Fruit fly (Drosophila melanogaster): ENCODE measurements around the gene Alp11.

The Alp11 gene

dm6 chrX:15579579-15579978, 8.0 kb upstream of the Alp11 start (continued):
- TF ChIP-seq Hr39 (optimal IDR thresholded peaks at IDR 0.05): no peak
- peak; percentile 88 for TF ChIP-seq Dek (tag; optimal IDR thresholded peaks at IDR 0.05)
- TF ChIP-seq CG3847 (GFP tag; IDR thresholded peaks at IDR 0.05): peak; percentile 94
- peak; percentile 88 for TF ChIP-seq CG10979 (tag; optimal IDR thresholded peaks at IDR 0.05)
- TF ChIP-seq CG1024 (GFP tag; IDR thresholded peaks at IDR 0.05): peak; percentile 83
- TF ChIP-seq CG14667 (GFP tag; IDR thresholded peaks at IDR 0.05): peak; percentile 90
- peak; percentile 93 for TF ChIP-seq Aef1 (GFP tag; IDR thresholded peaks at IDR 0.05)
- peak; percentile 70 for TF ChIP-seq HmgD (GFP tag; optimal IDR thresholded peaks at IDR 0.05)
- TF ChIP-seq otp (GFP tag; IDR thresholded peaks at IDR 0.05): peak; percentile 93
- peak; percentile 80 for TF ChIP-seq emc (GFP tag; optimal IDR thresholded peaks at IDR 0.05)
- peak; percentile 94 for TF ChIP-seq ind (GFP tag; optimal IDR thresholded peaks at IDR 0.05)
- TF ChIP-seq danr (GFP tag; IDR thresholded peaks at IDR 0.05): peak; percentile 71
- TF ChIP-seq Atf6 (GFP tag; IDR thresholded peaks at IDR 0.05): peak; percentile 94
- no peak for TF ChIP-seq br (optimal IDR thresholded peaks at IDR 0.05)
- peak; percentile 87 for TF ChIP-seq CG17359 (tag; optimal IDR thresholded peaks at IDR 0.05)
- no peak for TF ChIP-seq chinmo (GFP tag; IDR thresholded peaks at IDR 0.05; ENCODE audit: partially characterized antibody)
- TF ChIP-seq CG31365 (tag; optimal IDR thresholded peaks at IDR 0.05): peak; percentile 79
- no peak for TF ChIP-seq pfk (GFP tag; optimal IDR thresholded peaks at IDR 0.05)
- TF ChIP-seq CG10431 (GFP tag; optimal IDR thresholded peaks at IDR 0.05): peak; percentile 77
- peak; percentile 75 for TF ChIP-seq CG11560 (tag; IDR thresholded peaks at IDR 0.05)
- TF ChIP-seq CG13287 (GFP tag; IDR thresholded peaks at IDR 0.05; ENCODE audit: partially characterized antibody): no peak
- TF ChIP-seq CG10543 (GFP tag; optimal IDR thresholded peaks at IDR 0.05): peak; percentile 88
- TF ChIP-seq Ets65A (GFP tag): peak; percentile 97
- TF ChIP-seq ara (GFP tag; IDR thresholded peaks at IDR 0.05): peak; percentile 92
- TF ChIP-seq E2f1 (GFP tag; IDR thresholded peaks at IDR 0.05): peak; percentile 87
- peak; percentile 86 for TF ChIP-seq sug (tag; optimal IDR thresholded peaks at IDR 0.05)
- TF ChIP-seq lola (GFP tag; optimal IDR thresholded peaks at IDR 0.05): peak in 1 of 3 experiments; percentile 82
- TF ChIP-seq fd96Cb (tag; optimal IDR thresholded peaks at IDR 0.05): peak; percentile 85
- peak; percentile 69 for TF ChIP-seq ewg (GFP tag; optimal IDR thresholded peaks at IDR 0.05)
- peak; percentile 91 for TF ChIP-seq ERR (GFP tag; optimal IDR thresholded peaks at IDR 0.05)
- peak; percentile 77 for TF ChIP-seq NK7.1 (GFP tag; optimal IDR thresholded peaks at IDR 0.05)
- TF ChIP-seq CkIIα-i1 (GFP tag; IDR thresholded peaks at IDR 0.05): peak; percentile 52; the same call in 1 of the 2 replicates
- peak; percentile 97 for TF ChIP-seq CG32532 (GFP tag; IDR thresholded peaks at IDR 0.05)
- TF ChIP-seq CG13894 (tag; optimal IDR thresholded peaks at IDR 0.05): peak; percentile 87
- peak; percentile 93 for TF ChIP-seq Fer3 (tag; optimal IDR thresholded peaks at IDR 0.05)
- TF ChIP-seq MBD-R2 (GFP tag; IDR thresholded peaks at IDR 0.05): peak; percentile 91
- TF ChIP-seq gcm2 (GFP tag; optimal IDR thresholded peaks at IDR 0.05): peak; percentile 77
- peak; percentile 82 for TF ChIP-seq tup (GFP tag; optimal IDR thresholded peaks at IDR 0.05)
- peak; percentile 67 for TF ChIP-seq dati (GFP tag; IDR thresholded peaks at IDR 0.05)
- peak; percentile 84 for TF ChIP-seq Ravus (GFP tag; IDR thresholded peaks at IDR 0.05)
- peak; percentile 64 for TF ChIP-seq wek (GFP tag; optimal IDR thresholded peaks at IDR 0.05)
- TF ChIP-seq CG17612 (GFP tag; IDR thresholded peaks at IDR 0.05): peak; percentile 69
- TF ChIP-seq twi (tag; optimal IDR thresholded peaks at IDR 0.05): peak; percentile 80
- peak; percentile 49 for TF ChIP-seq CG2116 (GFP tag; optimal IDR thresholded peaks at IDR 0.05)
- peak; percentile 78 for TF ChIP-seq ssp (GFP tag; IDR thresholded peaks at IDR 0.05)
- peak; percentile 75 for TF ChIP-seq Asciz (GFP tag; optimal IDR thresholded peaks at IDR 0.05)
- peak; percentile 92 for TF ChIP-seq CG9817 (tag; optimal IDR thresholded peaks at IDR 0.05)
- peak; percentile 94 for TF ChIP-seq CG34422 (GFP tag; IDR thresholded peaks at IDR 0.05)
- peak; percentile 48 for TF ChIP-seq CG3838 (GFP tag; optimal IDR thresholded peaks at IDR 0.05)
- peak; percentile 83 for TF ChIP-seq Hand (GFP tag; optimal IDR thresholded peaks at IDR 0.05)
- no peak for TF ChIP-seq sna (GFP tag; IDR thresholded peaks at IDR 0.05; ENCODE audit: partially characterized antibody)
- TF ChIP-seq Doc2 (GFP tag; IDR thresholded peaks at IDR 0.05): peak; percentile 38; the same call in 1 of the 2 replicates

Data from whole organism, embryonic.